Fruit fly (Drosophila melanogaster) whole organism, embryonic: ENCODE data around the gene CG34138.
A peak's percentile ranks its signal among the peaks of the same experiment; 100 is the strongest.

Source experiments
- Atf-2 ChIP-seq: fragments of 200-800 bp; sonication (Bioruptor generic); optimal IDR thresholded peaks from 2 replicates; lab custom pipeline; 2016; ENCODE audit warnings: missing biosample characterization, missing genetic modification characterization
- CG10147 ChIP-seq: fragments of 200-800 bp; sonication (Bioruptor generic); optimal IDR thresholded peaks from 2 replicates; lab custom pipeline; 2019; ENCODE audit warnings: missing biosample characterization, mild to moderate bottlenecking, missing genetic modification characterization, moderate library complexity
- CG10366 ChIP-seq: fragments of 200-800 bp; sonication (Bioruptor generic); IDR thresholded peaks from 2 replicates; pipeline ENCODE4 v1.3.6; 2022; ENCODE audit warnings: missing biosample characterization, missing genetic modification characterization
- CG11247 ChIP-seq: fragments of 200-800 bp; sonication (Bioruptor generic); IDR thresholded peaks from 2 replicates; pipeline ENCODE4 v1.3.6; 2022; ENCODE audit warnings: missing biosample characterization, missing genetic modification characterization
- CG12155 ChIP-seq: fragments of 200-800 bp; sonication (Bioruptor generic); optimal IDR thresholded peaks from 3 replicates; lab custom pipeline; 2016; ENCODE audit warnings: missing biosample characterization, missing genetic modification characterization
- CG15514 ChIP-seq: fragments of 200-800 bp; sonication (Bioruptor generic); optimal IDR thresholded peaks from 3 replicates; lab custom pipeline; 2017; ENCODE audit warnings: missing biosample characterization, missing genetic modification characterization, mild to moderate bottlenecking, moderate library complexity, missing genetic modification reagents
- CG15601 ChIP-seq: fragments of 200-800 bp; sonication (Bioruptor generic); optimal IDR thresholded peaks from 3 replicates; lab custom pipeline; 2019; ENCODE audit warnings: missing biosample characterization, mild to moderate bottlenecking, missing genetic modification characterization, moderate library complexity
- CG16815 ChIP-seq: fragments of 200-800 bp; sonication (Bioruptor generic); optimal IDR thresholded peaks from 3 replicates; lab custom pipeline; 2017; ENCODE audit warnings: missing biosample characterization, mild to moderate bottlenecking, missing genetic modification characterization
- CG17612 ChIP-seq: fragments of 200-800 bp; sonication (Bioruptor generic); IDR thresholded peaks from 2 replicates; pipeline ENCODE4 v1.3.6; 2022; ENCODE audit warnings: missing biosample characterization, missing genetic modification characterization
- CG17912 ChIP-seq: fragments of 200-800 bp; sonication (Bioruptor generic); optimal IDR thresholded peaks from 2 replicates; lab custom pipeline; 2018; ENCODE audit warnings: missing biosample characterization, mild to moderate bottlenecking, missing genetic modification characterization
- CG2120 ChIP-seq: fragments of 200-800 bp; sonication (Bioruptor generic); optimal IDR thresholded peaks from 3 replicates; lab custom pipeline; 2016; ENCODE audit warnings: missing biosample characterization, missing genetic modification characterization
- CG32767 ChIP-seq: fragments of 200-800 bp; sonication (Bioruptor generic); IDR thresholded peaks from 2 replicates; pipeline ENCODE4 v1.3.6; 2022; ENCODE audit warnings: missing biosample characterization, missing genetic modification characterization
- CG32772 ChIP-seq: fragments of 200-800 bp; sonication (Bioruptor generic); IDR thresholded peaks from 2 replicates; pipeline ENCODE4 v1.3.6; 2022; ENCODE audit warnings: missing biosample characterization, missing genetic modification characterization
- CG4282 ChIP-seq: fragments of 200-800 bp; sonication (Bioruptor generic); optimal IDR thresholded peaks from 2 replicates; lab custom pipeline; 2016; ENCODE audit warnings: missing biosample characterization, missing genetic modification characterization
- CG4730 ChIP-seq: fragments of 200-800 bp; sonication (Bioruptor generic); IDR thresholded peaks from 2 replicates; pipeline ENCODE4 v1.3.6; 2022; ENCODE audit warnings: missing biosample characterization, missing genetic modification characterization
- CG6791 ChIP-seq: fragments of 200-800 bp; sonication (Bioruptor generic); IDR thresholded peaks from 3 replicates; pipeline ENCODE4 v1.3.6; 2022; ENCODE audit warnings: missing biosample characterization, missing genetic modification characterization; ENCODE audit not compliant: partially characterized antibody
- CG7556 ChIP-seq: fragments of 200-800 bp; sonication (Bioruptor generic); optimal IDR thresholded peaks from 2 replicates; lab custom pipeline; 2017; ENCODE audit warnings: missing biosample characterization, mild to moderate bottlenecking, missing genetic modification characterization
- CG7745 ChIP-seq: fragments of 200-800 bp; sonication (Bioruptor generic); optimal IDR thresholded peaks from 2 replicates; lab custom pipeline; 2018; ENCODE audit warnings: missing biosample characterization, mild to moderate bottlenecking, missing genetic modification characterization, moderate library complexity
- CG8089 ChIP-seq: fragments of 200-800 bp; sonication (Bioruptor generic); optimal IDR thresholded peaks from 3 replicates; lab custom pipeline; 2016; ENCODE audit warnings: missing biosample characterization, missing genetic modification characterization
- CG8765 ChIP-seq: fragments of 200-800 bp; sonication (Bioruptor generic); IDR thresholded peaks from 2 replicates; pipeline ENCODE4 v1.3.6; 2022; ENCODE audit warnings: missing biosample characterization, missing genetic modification characterization
- CG9437 ChIP-seq: fragments of 200-800 bp; sonication (Bioruptor generic); optimal IDR thresholded peaks from 2 replicates; lab custom pipeline; 2018; ENCODE audit warnings: missing biosample characterization, mild to moderate bottlenecking, missing genetic modification characterization
- CG9727 ChIP-seq: fragments of 200-800 bp; sonication (Bioruptor generic); optimal IDR thresholded peaks from 3 replicates; lab custom pipeline; 2017; ENCODE audit warnings: missing biosample characterization, mild to moderate bottlenecking, missing genetic modification characterization
- D ChIP-seq, 2 experiments: fragments of 200-800 bp in 1 of 2; fragments of >200 bp in 1 of 2; sonication (Bioruptor generic) in 1 of 2; optimal IDR thresholded peaks; 2 replicates in 1 of 2; 3 replicates in 1 of 2; lab custom pipeline; 2017; ENCODE audit warnings: mild to moderate bottlenecking in 1 of 2, missing biosample characterization in 1 of 2, missing genetic modification characterization in 1 of 2, missing genetic modification reagents in 1 of 2
- Doc3 ChIP-seq: fragments of 200-800 bp; sonication (Bioruptor generic); IDR thresholded peaks from 3 replicates; pipeline ENCODE4 v1.3.6; 2022; ENCODE audit warnings: missing biosample characterization, missing genetic modification characterization; ENCODE audit not compliant: partially characterized antibody
- Eip74EF ChIP-seq, 2 experiments: fragments of 200-800 bp in 1 of 2; fragments of >200 bp in 1 of 2; sonication (Bioruptor generic) in 1 of 2; optimal IDR thresholded peaks; 2 replicates each; lab custom pipeline; 2017 to 2019; ENCODE audit warnings: missing biosample characterization in 2 of 2, missing genetic modification characterization in 2 of 2, mild to moderate bottlenecking in 1 of 2, moderate library complexity in 1 of 2
- GATAe ChIP-seq: fragments of 200-800 bp; sonication (Bioruptor generic); conservative IDR thresholded peaks from 2 replicates; pipeline ENCODE4 v1.3.6; 2022; ENCODE audit warnings: missing biosample characterization, missing genetic modification characterization
- Lpt ChIP-seq: fragments of >200 bp; optimal IDR thresholded peaks from 2 replicates; lab custom pipeline; 2018; ENCODE audit warnings: missing biosample characterization, missing genetic modification characterization
- Mrtf ChIP-seq: fragments of 200-800 bp; sonication (Bioruptor generic); IDR thresholded peaks from 3 replicates; pipeline ENCODE4 v1.3.6; 2022; ENCODE audit warnings: missing biosample characterization, missing genetic modification characterization
- NfI ChIP-seq: fragments of 200-800 bp; sonication (Bioruptor generic); optimal IDR thresholded peaks from 3 replicates; lab custom pipeline; 2018; ENCODE audit warnings: missing biosample characterization, mild to moderate bottlenecking, missing genetic modification characterization, moderate library complexity
- Oaz ChIP-seq: fragments of 200-800 bp; sonication (Bioruptor generic); IDR thresholded peaks from 2 replicates; pipeline ENCODE4 v1.3.6; 2022; ENCODE audit warnings: missing biosample characterization, missing genetic modification characterization
- Sry-δ ChIP-seq: fragments of 200-800 bp; sonication (Bioruptor generic); optimal IDR thresholded peaks from 2 replicates; lab custom pipeline; 2016; ENCODE audit warnings: missing biosample characterization, missing genetic modification characterization
- TFAM ChIP-seq: fragments of 200-800 bp; sonication (Bioruptor generic); optimal IDR thresholded peaks from 2 replicates; lab custom pipeline; 2017; ENCODE audit warnings: missing biosample characterization, missing genetic modification characterization, inconsistent platforms
- Usf ChIP-seq: fragments of 200-800 bp; sonication (Bioruptor generic); optimal IDR thresholded peaks from 2 replicates; lab custom pipeline; 2017; ENCODE audit warnings: missing genotype, missing biosample characterization, missing genetic modification characterization
- Vsx1 ChIP-seq: fragments of 200-800 bp; sonication (Bioruptor generic); optimal IDR thresholded peaks from 2 replicates; lab custom pipeline; 2017; ENCODE audit warnings: missing biosample characterization, mild to moderate bottlenecking, missing genetic modification characterization, missing genetic modification reagents
- ash1 ChIP-seq: fragments of 200-800 bp; sonication (Bioruptor generic); optimal IDR thresholded peaks from 2 replicates; lab custom pipeline; 2018; ENCODE audit warnings: missing biosample characterization, mild to moderate bottlenecking, missing genetic modification characterization
- ato ChIP-seq: fragments of 200-800 bp; sonication (Bioruptor generic); IDR thresholded peaks from 2 replicates; pipeline ENCODE4 v1.3.6; 2022; ENCODE audit warnings: missing biosample characterization, missing genetic modification characterization; ENCODE audit not compliant: partially characterized antibody
- bsh ChIP-seq, 2 experiments: fragments of 200-800 bp; sonication (Bioruptor generic); optimal IDR thresholded peaks; 2 replicates each; lab custom pipeline; 2017 to 2018; ENCODE audit warnings: mild to moderate bottlenecking in 2 of 2, missing biosample characterization in 2 of 2, missing genetic modification characterization in 2 of 2, moderate library complexity in 1 of 2
- corto ChIP-seq: fragments of 200-800 bp; sonication (Bioruptor generic); optimal IDR thresholded peaks from 2 replicates; lab custom pipeline; 2016; ENCODE audit warnings: missing biosample characterization, mild to moderate bottlenecking, missing genetic modification characterization, moderate library complexity
- crol ChIP-seq: fragments of 200-800 bp; sonication (Bioruptor generic); IDR thresholded peaks from 2 replicates; pipeline ENCODE4 v1.3.6; 2022; ENCODE audit warnings: missing biosample characterization, missing genetic modification characterization
- fd3F ChIP-seq: fragments of 200-800 bp; sonication (Bioruptor generic); optimal IDR thresholded peaks from 2 replicates; lab custom pipeline; 2018; ENCODE audit warnings: missing biosample characterization, mild to moderate bottlenecking, missing genetic modification characterization, moderate library complexity
- ftz-f1 ChIP-seq: fragments of 200-800 bp; sonication (Bioruptor generic); optimal IDR thresholded peaks from 2 replicates; lab custom pipeline; 2016; ENCODE audit warnings: missing biosample characterization, missing genetic modification characterization
- grn ChIP-seq: fragments of 200-800 bp; sonication (Bioruptor generic); optimal IDR thresholded peaks from 3 replicates; lab custom pipeline; 2017; ENCODE audit warnings: missing biosample characterization, missing genetic modification characterization
- klu ChIP-seq: fragments of 200-800 bp; sonication (Bioruptor generic); IDR thresholded peaks from 2 replicates; pipeline ENCODE4 v1.3.6; 2022; ENCODE audit warnings: missing biosample characterization, missing genetic modification characterization
- kni ChIP-seq: fragments of 200-800 bp; sonication (Bioruptor generic); optimal IDR thresholded peaks from 3 replicates; lab custom pipeline; 2017; ENCODE audit warnings: mild to moderate bottlenecking, missing biosample characterization, missing genetic modification reagents, missing genetic modification characterization
- pum ChIP-seq: fragments of 200-800 bp; sonication (Bioruptor generic); optimal IDR thresholded peaks from 2 replicates; lab custom pipeline; 2016; ENCODE audit warnings: missing biosample characterization, missing genetic modification characterization
- wek ChIP-seq: fragments of 200-800 bp; sonication (Bioruptor generic); optimal IDR thresholded peaks from 3 replicates; lab custom pipeline; 2018; ENCODE audit warnings: missing biosample characterization, mild to moderate bottlenecking, missing genetic modification characterization, moderate library complexity
- zen2 ChIP-seq: fragments of 200-800 bp; sonication (Bioruptor generic); IDR thresholded peaks from 3 replicates; pipeline ENCODE4 v1.3.6; 2022; ENCODE audit warnings: missing biosample characterization, missing genetic modification characterization; ENCODE audit not compliant: partially characterized antibody

The CG34138 gene

dm6 chr3R:19671223-19671991 lies 36.7 kb downstream of the CG34138 start, which contains the start of gene Naam (continued):
- TF ChIP-seq CG32772 (GFP tag; lab: Robert Waterston, UW), result no peak
- peak in 1 of 2 experiments; percentile 55 for TF ChIP-seq Eip74EF (GFP tag; optimal IDR thresholded peaks at IDR 0.05; lab: Kevin White, UChicago)
- TF ChIP-seq CG4282 (GFP tag; lab: Kevin White, UChicago), result peak; percentile 69
- no peak for TF ChIP-seq CG17912 (GFP tag; lab: Kevin White, UChicago)
- TF ChIP-seq CG10147 (GFP tag; lab: Kevin White, UChicago), result peak; percentile 74
- TF ChIP-seq zen2 (GFP tag; lab: Robert Waterston, UW), result no peak
- TF ChIP-seq CG16815 (GFP tag; lab: Kevin White, UChicago), result peak; percentile 25
- TF ChIP-seq Sry-δ (GFP tag; lab: Kevin White, UChicago), result no peak
- no peak for TF ChIP-seq GATAe (GFP tag; lab: Robert Waterston, UW)
- peak; percentile 70 for TF ChIP-seq CG32767 (GFP tag; lab: Robert Waterston, UW)
- no peak; the same call in 1 of the 2 replicates for TF ChIP-seq klu (GFP tag; lab: Robert Waterston, UW)
- 0 out of 2 replicates have a peak, but pooled peaks have one; percentile 24 for TF ChIP-seq CG8765 (GFP tag; lab: Robert Waterston, UW)
- no peak for TF ChIP-seq kni
- peak; percentile 57 for TF ChIP-seq CG9437 (GFP tag; lab: Kevin White, UChicago)
- peak in 1 of 2 experiments; percentile 81 for TF ChIP-seq bsh (GFP tag; optimal IDR thresholded peaks at IDR 0.05; lab: Kevin White, UChicago)
- no peak for TF ChIP-seq CG15601 (tag; lab: Kevin White, UChicago)
- peak; percentile 94 for TF ChIP-seq CG2120 (GFP tag; lab: Kevin White, UChicago)
- TF ChIP-seq CG17612, result 0 out of 2 replicates have a peak, but pooled peaks have one; percentile 32
- no peak for TF ChIP-seq Doc3 (GFP tag; lab: Robert Waterston, UW)
- no peak for TF ChIP-seq crol (GFP tag; lab: Robert Waterston, UW)
- TF ChIP-seq Oaz (GFP tag; lab: Robert Waterston, UW), result no peak
- peak; percentile 86 for TF ChIP-seq NfI (GFP tag; lab: Kevin White, UChicago)
- peak; percentile 55; the same call in 2 of the 3 replicates for TF ChIP-seq Mrtf (GFP tag; lab: Robert Waterston, UW)
- TF ChIP-seq D (optimal IDR thresholded peaks at IDR 0.05; lab: Kevin White, UChicago), result no peak
- TF ChIP-seq D (GFP tag; optimal IDR thresholded peaks at IDR 0.05; lab: Kevin White, UChicago), result no peak
- peak; percentile 71 for TF ChIP-seq CG12155 (GFP tag; lab: Kevin White, UChicago)
- peak; percentile 76 for TF ChIP-seq wek (GFP tag; lab: Kevin White, UChicago)
- peak; percentile 47 for TF ChIP-seq Vsx1
- TF ChIP-seq ftz-f1 (GFP tag; lab: Kevin White, UChicago), result no peak
- TF ChIP-seq CG7556 (GFP tag; lab: Kevin White, UChicago), result peak; percentile 85
- TF ChIP-seq corto (GFP tag; lab: Kevin White, UChicago), result peak; percentile 23
- TF ChIP-seq CG15514 (GFP tag; lab: Kevin White, UChicago), result peak; percentile 79
- TF ChIP-seq fd3F (GFP tag; lab: Kevin White, UChicago), result peak; percentile 49
- TF ChIP-seq Atf-2, result peak; percentile 67
- peak; percentile 75 for TF ChIP-seq CG11247
- no peak for TF ChIP-seq CG6791 (GFP tag; lab: Robert Waterston, UW)
- TF ChIP-seq CG9727 (GFP tag; lab: Kevin White, UChicago), result peak; percentile 44
- TF ChIP-seq TFAM (GFP tag; lab: Kevin White, UChicago), result no peak
- no peak for TF ChIP-seq ato (GFP tag; lab: Robert Waterston, UW)
- no peak for TF ChIP-seq ash1 (GFP tag; lab: Kevin White, UChicago)
- TF ChIP-seq grn (GFP tag; lab: Kevin White, UChicago), result peak; percentile 43
- peak; percentile 61 for TF ChIP-seq pum (GFP tag; lab: Kevin White, UChicago)
- peak; percentile 71 for TF ChIP-seq CG10366 (GFP tag; lab: Robert Waterston, UW)
- TF ChIP-seq CG4730 (GFP tag; lab: Robert Waterston, UW), result 0 out of 2 replicates have a peak, but pooled peaks have one; percentile 33
- no peak for TF ChIP-seq Usf (GFP tag; lab: Kevin White, UChicago)
- peak; percentile 50 for TF ChIP-seq CG8089 (GFP tag; lab: Kevin White, UChicago)
- no peak for TF ChIP-seq CG7745 (tag; lab: Kevin White, UChicago)
- no peak for TF ChIP-seq Lpt (GFP tag; lab: Kevin White, UChicago)
